Fruit fly (Drosophila melanogaster): ENCODE data around the gene dsh.

dsh gene

DNA sequence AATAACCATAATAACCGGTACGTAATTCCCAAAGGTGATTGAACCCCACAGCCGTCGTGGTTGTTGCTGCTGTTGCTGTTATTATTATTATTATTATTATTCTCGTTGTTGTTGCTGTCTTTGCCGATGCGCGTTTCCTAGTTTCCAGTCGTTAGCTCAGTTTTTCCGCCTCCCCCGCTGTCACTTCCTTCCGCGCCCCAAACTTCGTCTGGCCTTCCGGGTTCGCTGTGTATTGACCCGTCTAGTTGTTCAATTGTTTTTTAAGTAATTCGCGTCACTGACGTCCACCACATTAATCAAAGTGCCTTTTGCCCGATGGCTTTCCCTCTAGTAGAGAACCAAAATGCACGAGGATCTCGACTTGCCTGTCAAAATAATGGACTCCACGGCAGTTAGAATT is 15.9 kb downstream of the dsh start:
- TF ChIP-seq CG32006 (GFP tag; optimal IDR thresholded peaks at IDR 0.05) (no peak), Smox (GFP tag; optimal IDR thresholded peaks at IDR 0.05) (no peak), CG8632 (GFP tag; optimal IDR thresholded peaks at IDR 0.05) (no peak), fd59A (GFP tag; optimal IDR thresholded peaks at IDR 0.05) (no peak), Ets21C (GFP tag; optimal IDR thresholded peaks at IDR 0.05) (no peak), CG3032 (tag; optimal IDR thresholded peaks at IDR 0.05) (no peak), CG1621 (tag; optimal IDR thresholded peaks at IDR 0.05) (no peak), Sox14 (GFP tag; optimal IDR thresholded peaks at IDR 0.05) (no peak), esn (GFP tag; optimal IDR thresholded peaks at IDR 0.05) (no peak), eg (GFP tag; IDR thresholded peaks at IDR 0.05) (no peak), CG8319 (GFP tag; optimal IDR thresholded peaks at IDR 0.05) (no peak), net (GFP tag; optimal IDR thresholded peaks at IDR 0.05) (no peak), CG9139 (GFP tag; optimal IDR thresholded peaks at IDR 0.05) (no peak), Blimp-1 (GFP tag; optimal IDR thresholded peaks at IDR 0.05) (no peak), CG10669 (GFP tag; optimal IDR thresholded peaks at IDR 0.05) (no peak), Eip78C (GFP tag) (no peak), Eip75B (GFP tag; optimal IDR thresholded peaks at IDR 0.05) (no peak)

- no peak for TF ChIP-seq CG7368 (GFP tag; optimal IDR thresholded peaks at IDR 0.05)
- TF ChIP-seq CG15336 (GFP tag; IDR thresholded peaks at IDR 0.05): peak; percentile 28; the same call in 1 of the 2 replicates
- no peak for TF ChIP-seq Sox15 (GFP tag; optimal IDR thresholded peaks at IDR 0.05)
- peak; percentile 11 for TF ChIP-seq acj6 (GFP tag; optimal IDR thresholded peaks at IDR 0.05)
- TF ChIP-seq CG8632 (GFP tag; optimal IDR thresholded peaks at IDR 0.05): no peak
- no peak for TF ChIP-seq Lpt (GFP tag; optimal IDR thresholded peaks at IDR 0.05)
- no peak for TF ChIP-seq CG1621 (tag; optimal IDR thresholded peaks at IDR 0.05)
- TF ChIP-seq CG6163 (GFP tag; IDR thresholded peaks at IDR 0.05): 0 out of 3 replicates have a peak, but pooled peaks have one; percentile 21
- peak; percentile 29 for TF ChIP-seq CG32006 (GFP tag; optimal IDR thresholded peaks at IDR 0.05)
- TF ChIP-seq spab (GFP tag; optimal IDR thresholded peaks at IDR 0.05): no peak
- peak; percentile 12 for TF ChIP-seq Hr39 (GFP tag; optimal IDR thresholded peaks at IDR 0.05)
- TF ChIP-seq Eip93F (GFP tag; optimal IDR thresholded peaks at IDR 0.05): no peak
- no peak for TF ChIP-seq cyc (GFP tag; optimal IDR thresholded peaks at IDR 0.05)
- TF ChIP-seq Smox (GFP tag; optimal IDR thresholded peaks at IDR 0.05): no peak
- TF ChIP-seq salr (GFP tag; optimal IDR thresholded peaks at IDR 0.05): peak in 1 of 2 experiments; percentile 11
- peak; percentile 1 for TF ChIP-seq net (GFP tag; optimal IDR thresholded peaks at IDR 0.05)
- TF ChIP-seq Sox14 (GFP tag; optimal IDR thresholded peaks at IDR 0.05): no peak
- TF ChIP-seq CG9139 (GFP tag; optimal IDR thresholded peaks at IDR 0.05): no peak
- no peak for TF ChIP-seq CG4318 (GFP tag; optimal IDR thresholded peaks at IDR 0.05)
- TF ChIP-seq CG6792 (GFP tag; optimal IDR thresholded peaks at IDR 0.05): no peak
- TF ChIP-seq CG10631 (GFP tag; optimal IDR thresholded peaks at IDR 0.05): no peak
- no peak for TF ChIP-seq CG16779 (tag; optimal IDR thresholded peaks at IDR 0.05)
- TF ChIP-seq CG31627 (GFP tag; optimal IDR thresholded peaks at IDR 0.05): peak; percentile 22
- TF ChIP-seq Eip78C (GFP tag): peak; percentile 68
- TF ChIP-seq fd59A (GFP tag; optimal IDR thresholded peaks at IDR 0.05): no peak
- TF ChIP-seq Gug (GFP tag; IDR thresholded peaks at IDR 0.05): no peak
- no peak for TF ChIP-seq CG10669 (GFP tag; optimal IDR thresholded peaks at IDR 0.05)
- TF ChIP-seq lz (GFP tag; optimal IDR thresholded peaks at IDR 0.05): peak; percentile 15
- TF ChIP-seq eg (GFP tag; IDR thresholded peaks at IDR 0.05): peak; percentile 58
- TF ChIP-seq vri (GFP tag; optimal IDR thresholded peaks at IDR 0.05): no peak
- no peak for TF ChIP-seq Ets96B (tag; optimal IDR thresholded peaks at IDR 0.05)
- TF ChIP-seq fkh (GFP tag; optimal IDR thresholded peaks at IDR 0.05): no peak
- no peak for TF ChIP-seq CG34406 (GFP tag; optimal IDR thresholded peaks at IDR 0.05)
- TF ChIP-seq pdm3 (GFP tag; optimal IDR thresholded peaks at IDR 0.05): no peak
- TF ChIP-seq achi (GFP tag; optimal IDR thresholded peaks at IDR 0.05): peak; percentile 4
- no peak for TF ChIP-seq CG3032 (tag; optimal IDR thresholded peaks at IDR 0.05)
- no peak for TF ChIP-seq CG6276 (GFP tag; optimal IDR thresholded peaks at IDR 0.05)
- TF ChIP-seq CG11762 (GFP tag; optimal IDR thresholded peaks at IDR 0.05; ENCODE audit: insufficient read depth): no peak
- no peak for TF ChIP-seq dac (GFP tag; optimal IDR thresholded peaks at IDR 0.05)
- TF ChIP-seq Hr4 (GFP tag; optimal IDR thresholded peaks at IDR 0.05): peak; percentile 55
- no peak for TF ChIP-seq CG3919 (GFP tag; optimal IDR thresholded peaks at IDR 0.05)
- no peak for TF ChIP-seq Blimp-1 (GFP tag; optimal IDR thresholded peaks at IDR 0.05)
- TF ChIP-seq OdsH (GFP tag; optimal IDR thresholded peaks at IDR 0.05): peak; percentile 27
Measured at dm6 chrX:11372764-11373712, 17.4 kb downstream of the dsh start.
